Fruit fly (Drosophila melanogaster) whole organism, embryonic: ENCODE measurements around the gene CG32708.

Experiments used
- Bteb2 ChIP-seq: fragments of 200-800 bp; sonication (Bioruptor generic); optimal IDR thresholded peaks from 2 replicates; lab custom pipeline; 2016; ENCODE audit warnings: missing biosample characterization, missing genetic modification characterization
- CG10209 ChIP-seq: fragments of 200-800 bp; sonication (Bioruptor generic); optimal IDR thresholded peaks from 3 replicates; lab custom pipeline; 2017; ENCODE audit warnings: missing biosample characterization, mild to moderate bottlenecking, missing genetic modification characterization, missing genetic modification reagents
- CG10543 ChIP-seq: fragments of 200-800 bp; sonication (Bioruptor generic); optimal IDR thresholded peaks from 3 replicates; lab custom pipeline; 2017; ENCODE audit warnings: missing biosample characterization, mild to moderate bottlenecking, missing genetic modification characterization, moderate library complexity
- CG11085 ChIP-seq: fragments of 200-800 bp; sonication (Bioruptor generic); IDR thresholded peaks from 2 replicates; pipeline ENCODE4 v1.3.6; 2022; ENCODE audit warnings: missing biosample characterization, missing genetic modification characterization
- CG11504 ChIP-seq: fragments of 200-800 bp; sonication (Bioruptor generic); optimal IDR thresholded peaks from 3 replicates; lab custom pipeline; 2019; ENCODE audit warnings: missing biosample characterization, mild to moderate bottlenecking, missing genetic modification characterization, moderate library complexity
- CG12219 ChIP-seq: fragments of 200-800 bp; sonication (Bioruptor generic); optimal IDR thresholded peaks from 3 replicates; lab custom pipeline; 2018; ENCODE audit warnings: missing biosample characterization, mild to moderate bottlenecking, missing genetic modification characterization
- CG13894 ChIP-seq: fragments of 200-800 bp; sonication (Bioruptor generic); optimal IDR thresholded peaks from 3 replicates; lab custom pipeline; 2018; ENCODE audit warnings: missing biosample characterization, mild to moderate bottlenecking, missing genetic modification characterization, moderate library complexity
- CG14014 ChIP-seq: fragments of 200-800 bp; sonication (Bioruptor generic); IDR thresholded peaks from 2 replicates; pipeline ENCODE4 v1.3.6; 2022; ENCODE audit warnings: missing biosample characterization, missing genetic modification characterization
- CG15269 ChIP-seq: fragments of 200-800 bp; sonication (Bioruptor generic); optimal IDR thresholded peaks from 2 replicates; lab custom pipeline; 2018; ENCODE audit warnings: missing biosample characterization, mild to moderate bottlenecking, missing genetic modification characterization, moderate library complexity
- CG1602 ChIP-seq: fragments of 200-800 bp; sonication (Bioruptor generic); optimal IDR thresholded peaks from 3 replicates; lab custom pipeline; 2016; ENCODE audit warnings: missing biosample characterization, missing genetic modification characterization
- CG17359 ChIP-seq: fragments of 200-800 bp; sonication (Bioruptor generic); optimal IDR thresholded peaks from 3 replicates; lab custom pipeline; 2018; ENCODE audit warnings: missing biosample characterization, mild to moderate bottlenecking, missing genetic modification characterization, moderate library complexity
- CG33213 ChIP-seq: fragments of 200-800 bp; sonication (Bioruptor generic); optimal IDR thresholded peaks from 3 replicates; lab custom pipeline; 2016; ENCODE audit warnings: missing biosample characterization, missing genetic modification characterization
- CG4360 ChIP-seq: fragments of 200-800 bp; sonication (Bioruptor generic); IDR thresholded peaks from 2 replicates; pipeline ENCODE4 v1.3.6; 2022; ENCODE audit warnings: missing biosample characterization, missing genetic modification characterization
- CG4707 ChIP-seq: fragments of 200-800 bp; sonication (Bioruptor generic); optimal IDR thresholded peaks from 2 replicates; lab custom pipeline; 2018; ENCODE audit warnings: missing biosample characterization, mild to moderate bottlenecking, missing genetic modification characterization, moderate library complexity
- CG5180 ChIP-seq: fragments of 200-800 bp; sonication (Bioruptor generic); optimal IDR thresholded peaks from 3 replicates; lab custom pipeline; 2017; ENCODE audit warnings: missing biosample characterization, missing genetic modification characterization, mild to moderate bottlenecking, moderate library complexity, missing genetic modification reagents
- CG7372 ChIP-seq: fragments of 200-800 bp; sonication (Bioruptor generic); IDR thresholded peaks from 2 replicates; pipeline ENCODE4 v1.3.6; 2022; ENCODE audit warnings: missing biosample characterization, missing genetic modification characterization
- CG8281 ChIP-seq: fragments of 200-800 bp; sonication (Bioruptor generic); optimal IDR thresholded peaks from 2 replicates; lab custom pipeline; 2018; ENCODE audit warnings: missing biosample characterization, mild to moderate bottlenecking, missing genetic modification characterization, moderate library complexity
- CG8290 ChIP-seq, 3 experiments: fragments of 200-800 bp; sonication (Bioruptor generic); optimal IDR thresholded peaks; 2 replicates each; lab custom pipeline; 2016 to 2019; ENCODE audit warnings: missing biosample characterization in 3 of 3, missing genetic modification characterization in 3 of 3, mild to moderate bottlenecking in 2 of 3, moderate library complexity in 1 of 3
- Camta ChIP-seq: fragments of 200-800 bp; sonication (Bioruptor generic); optimal IDR thresholded peaks from 2 replicates; lab custom pipeline; 2016; ENCODE audit warnings: missing biosample characterization, missing genetic modification characterization
- HLH54F ChIP-seq: fragments of 200-800 bp; sonication (Bioruptor generic); optimal IDR thresholded peaks from 3 replicates; lab custom pipeline; 2016; ENCODE audit warnings: missing biosample characterization, missing genetic modification characterization
- Hey ChIP-seq: fragments of 200-800 bp; sonication (Bioruptor generic); optimal IDR thresholded peaks from 3 replicates; lab custom pipeline; 2018; ENCODE audit warnings: missing biosample characterization, mild to moderate bottlenecking, missing genetic modification characterization
- HmgD ChIP-seq: fragments of 200-800 bp; sonication (Bioruptor generic); optimal IDR thresholded peaks from 3 replicates; lab custom pipeline; 2016; ENCODE audit warnings: missing biosample characterization, missing genetic modification characterization
- Hmr ChIP-seq: fragments of 200-800 bp; sonication (Bioruptor generic); optimal IDR thresholded peaks from 3 replicates; lab custom pipeline; 2017; ENCODE audit warnings: mild to moderate bottlenecking, missing biosample characterization, missing genetic modification reagents, missing genetic modification characterization
- Hr51 ChIP-seq, 2 experiments: fragments of 200-800 bp; sonication (Bioruptor generic); optimal IDR thresholded peaks; 2 replicates in 1 of 2; 3 replicates in 1 of 2; lab custom pipeline; 2016 to 2018; ENCODE audit warnings: missing biosample characterization in 2 of 2, missing genetic modification characterization in 2 of 2, mild to moderate bottlenecking in 1 of 2, moderate library complexity in 1 of 2
- Med ChIP-seq: fragments of 200-800 bp; sonication (Bioruptor generic); peaks from one replicate; lab custom pipeline; 2016; ENCODE audit warnings: missing biosample characterization, missing genetic modification characterization, mild to moderate bottlenecking, inconsistent platforms, moderate library complexity
- NK7.1 ChIP-seq: fragments of 200-800 bp; sonication (Bioruptor generic); optimal IDR thresholded peaks from 3 replicates; lab custom pipeline; 2016; ENCODE audit warnings: missing biosample characterization, missing genetic modification characterization
- Nf-YB ChIP-seq: fragments of 200-800 bp; sonication (Bioruptor generic); optimal IDR thresholded peaks from 3 replicates; lab custom pipeline; 2019; ENCODE audit warnings: missing biosample characterization, mild to moderate bottlenecking, missing genetic modification characterization, moderate library complexity
- Oaz ChIP-seq: fragments of 200-800 bp; sonication (Bioruptor generic); IDR thresholded peaks from 2 replicates; pipeline ENCODE4 v1.3.6; 2022; ENCODE audit warnings: missing biosample characterization, missing genetic modification characterization
- Stat92E ChIP-seq, 3 experiments: fragments of >200 bp in 2 of 3; fragments of 200-800 bp in 1 of 3; sonication (Bioruptor generic) in 1 of 3; optimal IDR thresholded peaks; 2 replicates each; lab custom pipeline; 2017 to 2019; ENCODE audit warnings: missing biosample characterization in 3 of 3, missing genetic modification characterization in 3 of 3, mild to moderate bottlenecking in 1 of 3, moderate library complexity in 1 of 3
- abd-A ChIP-seq: fragments of 200-800 bp; sonication (Bioruptor generic); optimal IDR thresholded peaks from 3 replicates; lab custom pipeline; 2019; ENCODE audit warnings: missing biosample characterization, mild to moderate bottlenecking, missing genetic modification characterization, moderate library complexity
- cg ChIP-seq: fragments of 200-800 bp; sonication (Bioruptor generic); optimal IDR thresholded peaks from 3 replicates; lab custom pipeline; 2019; ENCODE audit warnings: missing biosample characterization, mild to moderate bottlenecking, missing genetic modification characterization, moderate library complexity
- dysf ChIP-seq: fragments of 200-800 bp; sonication (Bioruptor generic); IDR thresholded peaks from 3 replicates; pipeline ENCODE4 v1.3.6; 2022; ENCODE audit warnings: missing biosample characterization, missing genetic modification characterization
- eve ChIP-seq, 2 experiments: fragments of >200 bp; optimal IDR thresholded peaks; 2 replicates each; lab custom pipeline; 2017; ENCODE audit warnings: missing biosample characterization in 2 of 2, missing genetic modification characterization in 2 of 2
- gcm ChIP-seq: fragments of 200-800 bp; sonication (Bioruptor generic); optimal IDR thresholded peaks from 2 replicates; lab custom pipeline; 2019; ENCODE audit warnings: missing biosample characterization, mild to moderate bottlenecking, missing genetic modification characterization, moderate library complexity
- gsb-n ChIP-seq: fragments of 200-800 bp; sonication (Bioruptor generic); optimal IDR thresholded peaks from 3 replicates; lab custom pipeline; 2018; ENCODE audit warnings: missing biosample characterization, mild to moderate bottlenecking, missing genetic modification characterization
- kni ChIP-seq: fragments of 200-800 bp; sonication (Bioruptor generic); optimal IDR thresholded peaks from 3 replicates; lab custom pipeline; 2017; ENCODE audit warnings: mild to moderate bottlenecking, missing biosample characterization, missing genetic modification reagents, missing genetic modification characterization
- oc ChIP-seq: fragments of 200-800 bp; sonication (Bioruptor generic); optimal IDR thresholded peaks from 2 replicates; lab custom pipeline; 2018; ENCODE audit warnings: missing biosample characterization, mild to moderate bottlenecking, missing genetic modification characterization, moderate library complexity
- odd ChIP-seq: fragments of 200-800 bp; sonication (Bioruptor generic); optimal IDR thresholded peaks from 2 replicates; lab custom pipeline; 2017; ENCODE audit warnings: missing biosample characterization, mild to moderate bottlenecking, missing genetic modification characterization
- pho ChIP-seq: fragments of 200-800 bp; sonication (Bioruptor generic); optimal IDR thresholded peaks from 2 replicates; lab custom pipeline; 2016; ENCODE audit warnings: missing biosample characterization, missing genetic modification characterization
- pros ChIP-seq: fragments of 200-800 bp; sonication (Bioruptor generic); optimal IDR thresholded peaks from 3 replicates; lab custom pipeline; 2019; ENCODE audit warnings: missing biosample characterization, mild to moderate bottlenecking, missing genetic modification characterization, moderate library complexity
- pum ChIP-seq: fragments of 200-800 bp; sonication (Bioruptor generic); optimal IDR thresholded peaks from 2 replicates; lab custom pipeline; 2016; ENCODE audit warnings: missing biosample characterization, missing genetic modification characterization
- sens ChIP-seq: fragments of 200-800 bp; sonication (Bioruptor generic); peaks from one replicate; lab custom pipeline; 2016; ENCODE audit warnings: missing biosample characterization, missing genetic modification characterization
- shn ChIP-seq: fragments of 200-800 bp; sonication (Bioruptor generic); optimal IDR thresholded peaks from 3 replicates; lab custom pipeline; 2016; ENCODE audit warnings: missing biosample characterization, missing genetic modification characterization
- sqz ChIP-seq: fragments of 200-800 bp; sonication (Bioruptor generic); optimal IDR thresholded peaks from 3 replicates; lab custom pipeline; 2018; ENCODE audit warnings: missing biosample characterization, mild to moderate bottlenecking, missing genetic modification characterization
- trem ChIP-seq: fragments of 200-800 bp; optimal IDR thresholded peaks from 3 replicates; lab custom pipeline; 2019; ENCODE audit warnings: missing biosample characterization, mild to moderate bottlenecking, missing genetic modification characterization, moderate library complexity
- unpg ChIP-seq: fragments of 200-800 bp; sonication (Bioruptor generic); optimal IDR thresholded peaks from 3 replicates; lab custom pipeline; 2018; ENCODE audit warnings: missing biosample characterization, mild to moderate bottlenecking, missing genetic modification characterization, moderate library complexity

The CG32708 gene

dm6 chrX:9130243-9130642 lies 44.5 kb downstream of the CG32708 start:
- TF ChIP-seq gsb-n (tag; lab: Kevin White, UChicago): peak; percentile 78
- TF ChIP-seq Oaz (GFP tag; lab: Robert Waterston, UW): no peak
- TF ChIP-seq CG5180 (GFP tag; lab: Kevin White, UChicago): peak; percentile 53
- peak; percentile 91 for TF ChIP-seq pros
- TF ChIP-seq CG8281 (tag; lab: Kevin White, UChicago): peak; percentile 85
- TF ChIP-seq Med: peak; percentile 14
- TF ChIP-seq abd-A (tag; lab: Kevin White, UChicago): peak; percentile 11
- peak; percentile 11 for TF ChIP-seq kni (GFP tag; lab: Kevin White, UChicago)
- no peak for TF ChIP-seq CG1602 (GFP tag; lab: Kevin White, UChicago)

DNA sequence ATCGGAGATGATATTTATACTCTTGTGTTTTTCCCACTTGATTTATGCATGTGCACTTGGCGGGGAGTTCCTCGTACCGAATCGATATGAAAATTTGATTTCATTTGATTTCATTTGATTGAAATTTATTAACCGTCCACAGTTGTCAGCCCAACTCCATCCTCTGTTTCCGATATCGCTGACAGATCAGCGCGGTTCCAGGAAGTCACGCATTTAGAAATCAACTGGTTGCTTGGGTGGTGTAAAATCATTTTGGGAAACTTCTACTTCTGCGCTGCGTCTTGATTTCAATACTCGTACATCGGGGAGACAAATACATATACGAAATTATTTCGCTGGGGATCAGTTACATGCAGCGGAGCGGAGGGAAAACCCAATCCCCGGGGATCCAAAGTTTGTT lies 45.8 kb downstream of the CG32708 start:
- no peak for TF ChIP-seq CG10209 (GFP tag; lab: Kevin White, UChicago)
- no peak for TF ChIP-seq NK7.1 (GFP tag; lab: Kevin White, UChicago)
- no peak for TF ChIP-seq CG15269 (tag; lab: Kevin White, UChicago)
- TF ChIP-seq abd-A (tag; lab: Kevin White, UChicago): no peak
- peak in 1 of 3 experiments; percentile 91 for TF ChIP-seq Stat92E (GFP tag; optimal IDR thresholded peaks at IDR 0.05; lab: Kevin White, UChicago)
- peak; percentile 2 for TF ChIP-seq cg
- no peak for TF ChIP-seq CG17359

dm6 chrX:9132589-9133237 lies 47.0 kb downstream of the CG32708 start:
- TF ChIP-seq pum (GFP tag; lab: Kevin White, UChicago) (no peak), gcm (GFP tag; lab: Kevin White, UChicago) (no peak), sens (GFP tag; lab: Kevin White, UChicago) (peak; percentile 43), shn (GFP tag; lab: Kevin White, UChicago) (no peak), CG12219 (GFP tag; lab: Kevin White, UChicago) (no peak), oc (peak; percentile 52), CG14014 (GFP tag; lab: Robert Waterston, UW) (no peak), CG13894 (peak; percentile 20), unpg (GFP tag; lab: Kevin White, UChicago) (no peak), CG33213 (no peak), odd (GFP tag; lab: Kevin White, UChicago) (peak; percentile 77), pho (GFP tag; lab: Kevin White, UChicago) (no peak), CG8290 (GFP tag; optimal IDR thresholded peaks at IDR 0.05; lab: Kevin White, UChicago) (no peak), CG8290 (tag; optimal IDR thresholded peaks at IDR 0.05; lab: Kevin White, UChicago) (no peak), CG10543 (GFP tag; lab: Kevin White, UChicago) (peak; percentile 5), dysf (GFP tag; lab: Robert Waterston, UW) (no peak), eve (GFP tag; optimal IDR thresholded peaks at IDR 0.05; lab: Kevin White, UChicago) (no peak), HLH54F (GFP tag; lab: Kevin White, UChicago) (no peak), Bteb2 (no peak), CG7372 (GFP tag; lab: Robert Waterston, UW) (no peak), HmgD (no peak), CG4360 (GFP tag; lab: Robert Waterston, UW) (peak; percentile 95), sqz (GFP tag; lab: Kevin White, UChicago) (peak; percentile 40), abd-A (tag; lab: Kevin White, UChicago) (no peak), CG11085 (GFP tag; lab: Robert Waterston, UW) (no peak), Hey (tag; lab: Kevin White, UChicago) (no peak), Camta (no peak), Nf-YB (GFP tag; lab: Kevin White, UChicago) (no peak), Hmr (GFP tag; lab: Kevin White, UChicago) (no peak), trem (tag; lab: Kevin White, UChicago) (no peak), CG11504 (tag; lab: Kevin White, UChicago) (no peak), CG17359 (no peak), CG4707 (GFP tag; lab: Kevin White, UChicago) (no peak), Hr51 (GFP tag; optimal IDR thresholded peaks at IDR 0.05; lab: Kevin White, UChicago) (no peak)
